Worm (Caenorhabditis elegans): ENCODE measurements around the gene lec-4.

- no peak for TF ChIP-seq nhr-76 (tag; optimal IDR thresholded peaks at IDR 0.05)
- TF ChIP-seq dve-1 (tag; optimal IDR thresholded peaks at IDR 0.05; ENCODE audit: insufficient read depth) = no peak
- TF ChIP-seq ztf-11 (tag; optimal IDR thresholded peaks at IDR 0.05) = no peak
- no peak for TF ChIP-seq fos-1 (tag; optimal IDR thresholded peaks at IDR 0.05)
- TF ChIP-seq spr-1 (tag; optimal IDR thresholded peaks at IDR 0.05) = no peak
- TF ChIP-seq Y48G9A.11 (GFP tag; IDR thresholded peaks at IDR 0.05) = no peak
- no peak for TF ChIP-seq nhr-11 (tag; optimal IDR thresholded peaks at IDR 0.05)
- no peak for TF ChIP-seq zfp-2 (tag; optimal IDR thresholded peaks at IDR 0.05)
- no peak for TF ChIP-seq pqm-1 (tag; optimal IDR thresholded peaks at IDR 0.05)
- TF ChIP-seq lin-38 (GFP tag; IDR thresholded peaks at IDR 0.05) = no peak
- TF ChIP-seq nhr-111 (GFP tag; optimal IDR thresholded peaks at IDR 0.05) = no peak
- no peak for TF ChIP-seq nhr-25 (tag; optimal IDR thresholded peaks at IDR 0.05; ENCODE audit: borderline replicate concordance, insufficient read depth)
Observed at ce11 chrIII:3800934-3801252, 27.8 kb upstream of the lec-4 start.

Data from whole organism, L4 larva.